Fruit fly (Drosophila melanogaster): ENCODE measurements around the gene Cyp4c3.

- TF ChIP-seq Sin3A (optimal IDR thresholded peaks at IDR 0.05) = no peak
- no peak for TF ChIP-seq ttk (optimal IDR thresholded peaks at IDR 0.05)
- TF ChIP-seq psq (optimal IDR thresholded peaks at IDR 0.05) = no peak
- no peak for TF ChIP-seq insv (optimal IDR thresholded peaks at IDR 0.05)
Observed at dm6 chr3R:30849473-30850145, 44.2 kb upstream of the Cyp4c3 start.
